Fruit fly (Drosophila melanogaster) S2 (cell line): ENCODE measurements around the gene CG14459.

Experiments used
- CG8478 ChIP-seq: fragments of >200 bp; optimal IDR thresholded peaks from 2 replicates; lab custom pipeline; 2018
- CTCF ChIP-seq, 2 experiments: fragments of >200 bp; optimal IDR thresholded peaks; 2 replicates each; lab custom pipeline; 2018

- TF ChIP-seq CG8478 (lab: Kevin White, UChicago) (no peak), CTCF (optimal IDR thresholded peaks at IDR 0.05; lab: Kevin White, UChicago) (no peak)
Observed at dm6 chr3L:22605637-22606419, 31.9 kb downstream of the CG14459 start, which contains the start of gene ND-B14.5AL.
